Worm (Caenorhabditis elegans) whole organism, L4 larva: ENCODE data around the gene H12D21.10.

Source experiments
- F26F4.8 ChIP-seq: fragments of 200-800 bp; sonication (Bioruptor generic); conservative IDR thresholded peaks from 2 replicates; pipeline ENCODE4 v1.3.6; 2022; ENCODE audit warnings: missing genetic modification characterization, missing compliant biosample characterization
- F49E8.2 ChIP-seq: sonication (generic microtip); optimal IDR thresholded peaks from 2 replicates; lab custom pipeline; 2016; ENCODE audit warnings: missing compliant biosample characterization, mild to moderate bottlenecking, missing genetic modification characterization, borderline replicate concordance
- T26A8.4 ChIP-seq: fragments of 200-800 bp; sonication (Bioruptor generic); IDR thresholded peaks from 2 replicates; pipeline ENCODE4 v1.3.6; 2022; ENCODE audit warnings: missing genetic modification characterization, missing compliant biosample characterization
- Y48G9A.11 ChIP-seq: fragments of 200-800 bp; sonication (Bioruptor generic); IDR thresholded peaks from 2 replicates; pipeline ENCODE4 v1.3.6; 2022; ENCODE audit warnings: missing genetic modification reagents, missing genetic modification characterization, missing compliant biosample characterization
- ZK337.2 ChIP-seq: fragments of 200-800 bp; sonication (Bioruptor generic); IDR thresholded peaks from 2 replicates; pipeline ENCODE4 v1.3.6; 2022; ENCODE audit warnings: missing genetic modification reagents, missing genetic modification characterization, missing compliant biosample characterization
- ZK546.5 ChIP-seq, 2 experiments: sonication (generic microtip); optimal IDR thresholded peaks; 2 replicates each; lab custom pipeline; 2017; ENCODE audit warnings: missing biosample characterization in 2 of 2, missing genetic modification characterization in 2 of 2
- aly-2 ChIP-seq: sonication (generic microtip); optimal IDR thresholded peaks from 2 replicates; lab custom pipeline; 2018; ENCODE audit warnings: missing biosample characterization, missing genetic modification characterization
- arid-1 ChIP-seq: fragments of 200-800 bp; sonication (Bioruptor generic); conservative IDR thresholded peaks from 2 replicates; pipeline ENCODE4 v1.3.6; 2022; ENCODE audit warnings: missing genetic modification reagents, missing genetic modification characterization, missing compliant biosample characterization
- attf-4 ChIP-seq: sonication (generic microtip); optimal IDR thresholded peaks from 3 replicates; lab custom pipeline; 2017; ENCODE audit warnings: missing biosample characterization, missing genetic modification characterization
- ceh-20 ChIP-seq: fragments of 200-800 bp; sonication (Bioruptor generic); IDR thresholded peaks from 2 replicates; pipeline ENCODE4 v1.3.6; 2022; ENCODE audit warnings: missing genetic modification reagents, missing genetic modification characterization, missing compliant biosample characterization
- ceh-44 ChIP-seq: fragments of 200-800 bp; sonication (Bioruptor generic); IDR thresholded peaks from 2 replicates; pipeline ENCODE4 v1.3.6; 2022; ENCODE audit warnings: missing genetic modification reagents, missing genetic modification characterization, missing compliant biosample characterization
- ceh-62 ChIP-seq: sonication (generic microtip); optimal IDR thresholded peaks from 2 replicates; lab custom pipeline; 2017; ENCODE audit warnings: missing biosample characterization, missing genetic modification characterization
- ces-1 ChIP-seq: fragments of 150-350 bp; sonication (generic microtip); optimal IDR thresholded peaks from 4 replicates; lab custom pipeline; 2014; ENCODE audit warnings: missing biosample characterization, missing genetic modification reagents, missing genetic modification characterization
- cey-2 ChIP-seq: sonication (generic microtip); optimal IDR thresholded peaks from 3 replicates; lab custom pipeline; 2017; ENCODE audit warnings: missing genetic modification characterization, mild to moderate bottlenecking, missing compliant biosample characterization, antibody characterized with exemption, borderline replicate concordance; ENCODE audit not compliant: insufficient read depth
- ctbp-1 ChIP-seq: fragments of 200-800 bp; sonication (Bioruptor generic); IDR thresholded peaks from 2 replicates; pipeline ENCODE4 v1.3.6; 2022; ENCODE audit warnings: missing genetic modification reagents, missing genetic modification characterization, missing compliant biosample characterization
- daf-16 ChIP-seq, 3 experiments: sonication (generic microtip); optimal IDR thresholded peaks; 2 replicates each; lab custom pipeline; 2016 to 2017; ENCODE audit warnings: missing genetic modification characterization in 3 of 3, missing genetic modification reagents in 3 of 3, mild to moderate bottlenecking in 2 of 3, missing compliant biosample characterization in 2 of 3, missing biosample characterization in 1 of 3, moderate library complexity in 1 of 3
- dmd-9 ChIP-seq: fragments of 200-800 bp; sonication (Bioruptor generic); IDR thresholded peaks from 2 replicates; pipeline ENCODE4 v1.3.6; 2022; ENCODE audit warnings: missing genetic modification reagents, missing genetic modification characterization, missing compliant biosample characterization
- egl-27 ChIP-seq: sonication (generic microtip); optimal IDR thresholded peaks from 3 replicates; lab custom pipeline; 2017; ENCODE audit warnings: missing biosample characterization, missing genetic modification reagents, missing genetic modification characterization
- fkh-10 ChIP-seq: fragments of 150-350 bp; optimal IDR thresholded peaks from 2 replicates; lab custom pipeline; 2014; ENCODE audit warnings: missing biosample characterization, missing genetic modification reagents, missing genetic modification characterization
- gei-8 ChIP-seq: fragments of 200-800 bp; sonication (Bioruptor generic); optimal IDR thresholded peaks from 2 replicates; lab custom pipeline; 2018; ENCODE audit warnings: mild to moderate bottlenecking, missing genetic modification characterization, missing compliant biosample characterization
- hif-1 ChIP-seq, 2 experiments: sonication (generic microtip); optimal IDR thresholded peaks; 2 replicates each; lab custom pipeline; 2016 to 2017; ENCODE audit warnings: missing compliant biosample characterization in 2 of 2, missing genetic modification characterization in 2 of 2, missing genetic modification reagents in 2 of 2, missing genotype in 2 of 2, mild to moderate bottlenecking in 1 of 2
- hlh-30 ChIP-seq: sonication (generic microtip); optimal IDR thresholded peaks from 2 replicates; lab custom pipeline; 2017; ENCODE audit warnings: antibody characterized with exemption, mild to moderate bottlenecking, missing genetic modification characterization, missing compliant biosample characterization; ENCODE audit not compliant: insufficient read depth
- lin-1 ChIP-seq: fragments of 200-800 bp; sonication (Bioruptor generic); IDR thresholded peaks from 2 replicates; pipeline ENCODE4 v1.3.6; 2022; ENCODE audit warnings: missing genetic modification reagents, missing genetic modification characterization, missing compliant biosample characterization
- lin-38 ChIP-seq: fragments of 200-800 bp; sonication (Bioruptor generic); IDR thresholded peaks from 2 replicates; pipeline ENCODE4 v1.3.6; 2022; ENCODE audit warnings: missing genetic modification reagents, missing genetic modification characterization, missing compliant biosample characterization
- lir-3 ChIP-seq: sonication (generic microtip); optimal IDR thresholded peaks from 2 replicates; lab custom pipeline; 2016; ENCODE audit warnings: mild to moderate bottlenecking, missing genetic modification characterization, missing compliant biosample characterization
- mdl-1 ChIP-seq, 2 experiments: fragments of 150-350 bp in 1 of 2; sonication (generic microtip) in 1 of 2; optimal IDR thresholded peaks; 2 replicates each; lab custom pipeline; 2014 to 2017; ENCODE audit warnings: missing biosample characterization in 2 of 2, missing genetic modification characterization in 2 of 2
- nhr-102 ChIP-seq: sonication (generic microtip); optimal IDR thresholded peaks from 2 replicates; lab custom pipeline; 2016; ENCODE audit warnings: mild to moderate bottlenecking, missing genetic modification characterization, moderate library complexity, missing compliant biosample characterization
- nhr-11 ChIP-seq: fragments of 150-350 bp; optimal IDR thresholded peaks from 2 replicates; lab custom pipeline; 2014; ENCODE audit warnings: missing biosample characterization, missing genetic modification characterization
- nhr-237 ChIP-seq: sonication (generic microtip); optimal IDR thresholded peaks from 2 replicates; lab custom pipeline; 2017; ENCODE audit warnings: missing biosample characterization, missing genetic modification characterization
- nhr-77 ChIP-seq: fragments of 150-350 bp; optimal IDR thresholded peaks from 2 replicates; lab custom pipeline; 2014; ENCODE audit warnings: missing biosample characterization, missing genetic modification characterization
- php-3 ChIP-seq: fragments of 200-800 bp; sonication (Bioruptor generic); IDR thresholded peaks from 2 replicates; pipeline ENCODE4 v1.3.6; 2022; ENCODE audit warnings: missing genetic modification reagents, missing genetic modification characterization, missing compliant biosample characterization
- rbr-2 ChIP-seq: sonication (generic microtip); optimal IDR thresholded peaks from 2 replicates; lab custom pipeline; 2016; ENCODE audit warnings: missing genotype, missing genetic modification characterization, missing compliant biosample characterization
- saeg-2 ChIP-seq: fragments of 200-800 bp; sonication (Bioruptor generic); IDR thresholded peaks from 2 replicates; pipeline ENCODE4 v1.3.6; 2022; ENCODE audit warnings: missing genetic modification reagents, missing genetic modification characterization, missing compliant biosample characterization
- skn-1 ChIP-seq: fragments of 150-350 bp; optimal IDR thresholded peaks from 2 replicates; lab custom pipeline; 2014; ENCODE audit warnings: missing biosample characterization, missing genetic modification characterization
- snpc-1.2 ChIP-seq: fragments of 200-800 bp; sonication (Bioruptor generic); IDR thresholded peaks from 2 replicates; pipeline ENCODE4 v1.3.6; 2022; ENCODE audit warnings: missing genetic modification reagents, missing genetic modification characterization, missing compliant biosample characterization
- unc-39 ChIP-seq: sonication (generic microtip); optimal IDR thresholded peaks from 2 replicates; lab custom pipeline; 2017; ENCODE audit warnings: missing biosample characterization, missing genetic modification characterization
- unc-62 ChIP-seq, 3 experiments: fragments of 150-350 bp in 1 of 3; sonication (generic microtip); optimal IDR thresholded peaks in 2 of 3; peaks in 1 of 3; 1 replicate in 1 of 3; 2 replicates in 2 of 3; lab custom pipeline; 2014 to 2017; ENCODE audit warnings: missing biosample characterization in 3 of 3, missing genetic modification characterization in 3 of 3, missing genetic modification reagents in 3 of 3, missing genotype in 1 of 3
- vab-7 ChIP-seq: fragments of 200-800 bp; sonication (Bioruptor generic); IDR thresholded peaks from 2 replicates; pipeline ENCODE4 v1.3.6; 2022; ENCODE audit warnings: missing genetic modification reagents, missing genetic modification characterization, missing compliant biosample characterization
- zfp-2 ChIP-seq: sonication (generic microtip); optimal IDR thresholded peaks from 2 replicates; lab custom pipeline; 2016; ENCODE audit warnings: mild to moderate bottlenecking, missing genetic modification characterization, missing compliant biosample characterization

H12D21.10 gene

DNA sequence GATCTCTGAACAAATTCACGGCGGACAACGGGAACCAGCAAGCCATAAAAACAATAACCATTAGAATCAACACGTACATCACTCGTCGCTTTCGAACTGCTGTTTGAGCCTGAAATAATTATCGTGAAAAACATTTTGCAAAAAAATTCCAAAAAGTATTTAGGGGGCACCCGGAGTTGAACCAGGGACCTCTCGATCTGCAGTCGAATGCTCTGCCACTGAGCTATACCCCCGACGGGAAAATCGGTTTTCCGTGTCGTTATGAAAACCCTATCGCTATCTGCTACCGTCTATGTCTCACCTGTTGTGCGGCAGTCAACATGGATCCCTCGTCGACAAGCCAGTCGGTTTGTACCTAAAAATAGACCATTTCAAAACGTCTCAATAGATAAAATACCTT, 44.0 kb upstream of the H12D21.10 start (continued):
- no peak for TF ChIP-seq ces-1 (GFP tag; lab: Kevin White, UChicago)
- peak; percentile 48; the same call in 1 of the 2 replicates for TF ChIP-seq lin-1 (GFP tag; lab: Robert Waterston, UW)
- TF ChIP-seq hif-1 (tag; optimal IDR thresholded peaks at IDR 0.05; lab: Kevin White, UChicago): no peak
- TF ChIP-seq egl-27 (tag; lab: Kevin White, UChicago): no peak
- TF ChIP-seq dmd-9 (GFP tag; lab: Robert Waterston, UW): no peak
- TF ChIP-seq aly-2 (tag; lab: Kevin White, UChicago): no peak
- TF ChIP-seq T26A8.4: no peak
- no peak for TF ChIP-seq mdl-1 (tag; optimal IDR thresholded peaks at IDR 0.05; lab: Kevin White, UChicago)
- TF ChIP-seq nhr-77 (tag; lab: Kevin White, UChicago): peak; percentile 6
- no peak for TF ChIP-seq nhr-102 (tag; lab: Kevin White, UChicago)
- peak; percentile 62; the same call in 1 of the 2 replicates for TF ChIP-seq arid-1 (GFP tag; lab: Robert Waterston, UW)
- no peak; the same call in 1 of the 2 replicates for TF ChIP-seq F26F4.8
- TF ChIP-seq ZK546.5 (tag; optimal IDR thresholded peaks at IDR 0.05; lab: Kevin White, UChicago): no peak
- no peak for TF ChIP-seq cey-2 (tag; lab: Kevin White, UChicago)
- TF ChIP-seq ceh-44 (GFP tag; lab: Robert Waterston, UW): no peak
- TF ChIP-seq nhr-11 (tag; lab: Kevin White, UChicago): no peak
- 0 out of 2 replicates have a peak, but pooled peaks have one; percentile 58 for TF ChIP-seq ceh-20 (GFP tag; lab: Robert Waterston, UW)
- TF ChIP-seq ctbp-1 (GFP tag; lab: Robert Waterston, UW): peak; percentile 59; the same call in 1 of the 2 replicates
- TF ChIP-seq lin-38 (GFP tag; lab: Robert Waterston, UW): no peak

DNA sequence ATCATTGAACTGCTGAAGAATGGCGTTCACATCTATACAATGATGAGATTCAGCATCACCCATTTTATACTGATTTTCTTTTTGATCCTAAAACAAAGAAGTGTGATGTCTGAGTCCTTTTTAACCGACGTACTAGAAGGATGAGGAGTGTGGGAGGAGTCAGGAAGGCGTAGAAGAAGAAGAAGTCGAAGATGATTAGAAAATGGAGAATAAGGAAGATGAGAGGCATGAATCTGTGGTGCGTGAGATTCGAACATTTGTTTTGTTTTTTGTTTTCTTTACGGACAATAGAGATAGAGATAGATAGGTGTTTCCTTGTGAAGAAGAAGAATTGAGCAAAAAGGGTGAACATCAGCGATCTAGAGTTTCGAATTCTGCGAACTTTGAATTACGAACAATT, 41.1 kb upstream of the H12D21.10 start, which contains the start of gene npr-13:
TSS of gene npr-13 (minus strand) at position 101 of the 400 bp plus-strand sequence.
- TF ChIP-seq hlh-30 (tag; lab: Kevin White, UChicago): no peak
- no peak for TF ChIP-seq snpc-1.2 (GFP tag; lab: Robert Waterston, UW)
- TF ChIP-seq attf-4 (tag; lab: Kevin White, UChicago): no peak
- TF ChIP-seq lir-3 (tag; lab: Kevin White, UChicago): no peak
- no peak for TF ChIP-seq php-3 (GFP tag; lab: Robert Waterston, UW)
- no peak for TF ChIP-seq lin-38 (GFP tag; lab: Robert Waterston, UW)
- no peak for TF ChIP-seq ZK337.2 (GFP tag; lab: Robert Waterston, UW)
- no peak for TF ChIP-seq rbr-2 (tag; lab: Kevin White, UChicago)
- no peak for TF ChIP-seq skn-1 (tag; lab: Kevin White, UChicago)
- no peak for TF ChIP-seq ces-1 (GFP tag; lab: Kevin White, UChicago)
- TF ChIP-seq ceh-62 (tag; lab: Kevin White, UChicago): no peak
- no peak for TF ChIP-seq vab-7 (GFP tag; lab: Robert Waterston, UW)
- no peak for TF ChIP-seq nhr-237 (tag; lab: Kevin White, UChicago)

DNA sequence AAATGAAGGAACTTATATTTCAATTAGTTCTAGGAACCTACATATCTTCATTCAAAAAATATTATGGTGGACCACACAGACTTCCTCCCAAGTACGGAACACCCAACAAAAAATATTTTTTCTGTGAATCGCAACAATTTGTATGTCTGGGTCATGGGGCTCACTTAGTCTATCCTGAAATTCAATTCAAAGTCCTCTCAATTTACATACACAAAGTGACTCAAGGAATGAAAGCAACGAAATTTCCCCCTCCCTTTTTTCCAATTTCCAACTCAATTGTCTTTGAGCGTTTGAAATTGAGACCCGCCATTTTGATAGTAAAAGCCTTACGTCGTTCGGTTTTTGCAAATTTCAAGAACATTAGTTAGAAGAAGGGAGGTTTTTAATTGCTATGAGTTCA, 40.2 kb upstream of the H12D21.10 start:
- TF ChIP-seq zfp-2 (tag; lab: Kevin White, UChicago) (no peak), attf-4 (tag; lab: Kevin White, UChicago) (no peak), fkh-10 (peak; percentile 21)

DNA sequence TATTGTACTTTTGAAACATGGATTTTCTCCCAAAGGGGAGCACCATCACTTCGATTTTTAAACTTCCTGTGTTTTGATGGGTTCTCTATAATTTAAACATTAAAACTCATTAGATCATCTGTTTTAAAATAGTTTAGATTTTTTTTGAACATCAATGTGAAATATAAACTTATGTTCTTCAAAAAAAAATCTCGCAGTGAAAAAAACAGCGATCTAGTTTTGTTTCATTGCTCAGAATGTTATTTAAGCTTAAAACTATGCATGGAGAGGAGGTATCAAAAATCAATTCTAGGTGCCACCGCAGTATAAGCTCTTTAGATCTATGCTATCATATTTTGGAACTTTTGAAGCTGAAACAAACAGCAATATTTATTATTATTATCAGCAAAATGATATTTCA, 31.4 kb upstream of the H12D21.10 start, which contains the start of gene gcy-14:
TSS of gene gcy-14 (minus strand) at position 101 of the 400 bp plus-strand sequence.
- no peak for TF ChIP-seq unc-39 (tag; lab: Kevin White, UChicago)

DNA sequence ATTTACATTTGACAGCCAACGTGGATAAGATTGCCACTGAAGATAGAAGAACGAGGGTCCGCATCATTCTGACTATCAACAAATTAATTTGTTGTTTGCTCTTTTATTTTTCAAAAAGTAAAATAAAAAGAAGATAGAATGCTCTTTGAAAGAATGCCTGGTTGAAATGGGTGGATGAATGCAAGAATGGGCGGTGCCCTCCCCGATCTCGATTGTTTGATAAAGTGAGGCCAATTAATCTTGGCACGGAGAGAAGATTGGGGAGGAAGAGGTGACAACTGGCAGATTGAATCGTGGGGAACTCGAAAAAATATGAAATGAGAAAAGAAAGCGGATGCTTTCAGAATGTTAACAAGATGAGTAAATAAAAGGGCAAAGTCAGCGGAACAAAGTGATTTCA, 28.2 kb upstream of the H12D21.10 start, which contains the start of gene ZC412.3:
TSS of gene ZC412.3 (minus strand) at position 183 of the 400 bp plus-strand sequence.
- no peak for TF ChIP-seq gei-8
- no peak for TF ChIP-seq fkh-10
- TF ChIP-seq F49E8.2 (tag; lab: Kevin White, UChicago): no peak
- TF ChIP-seq ceh-62 (tag; lab: Kevin White, UChicago): no peak
- TF ChIP-seq unc-62 (GFP tag; optimal IDR thresholded peaks at IDR 0.05 in 1 of 2; lab: Kevin White, UChicago): peak in 1 of 2 experiments; percentile 10
- no peak for TF ChIP-seq unc-62 (tag; optimal IDR thresholded peaks at IDR 0.05; lab: Kevin White, UChicago)
- TF ChIP-seq skn-1 (tag; lab: Kevin White, UChicago): no peak
- peak in 1 of 2 experiments; percentile 60 for TF ChIP-seq daf-16 (GFP tag; optimal IDR thresholded peaks at IDR 0.05; lab: Kevin White, UChicago)
- TF ChIP-seq daf-16 (tag; optimal IDR thresholded peaks at IDR 0.05; lab: Kevin White, UChicago): no peak
- no peak for TF ChIP-seq egl-27 (tag; lab: Kevin White, UChicago)
- no peak for TF ChIP-seq saeg-2
- TF ChIP-seq nhr-77 (tag; lab: Kevin White, UChicago): no peak
- peak; percentile 37 for TF ChIP-seq nhr-11 (tag; lab: Kevin White, UChicago)
- TF ChIP-seq attf-4 (tag; lab: Kevin White, UChicago): no peak
- TF ChIP-seq Y48G9A.11: no peak
- TF ChIP-seq, all 104 proteins: peak for 3
